Fruit fly (Drosophila melanogaster): Measurements from ENCODE around the gene Mob2.
A peak's percentile ranks its signal among the peaks of the same experiment; 100 is the strongest.

The Mob2 gene

dm6 chr3L:11561946-11562760 is at the start of gene Mob2, which contains the start of gene CG7394 (continued):
- TF ChIP-seq ci (GFP tag; IDR thresholded peaks at IDR 0.05) = peak; percentile 88
- peak; percentile 93 for TF ChIP-seq CG30403 (GFP tag; optimal IDR thresholded peaks at IDR 0.05)
- TF ChIP-seq CG17186 (GFP tag; optimal IDR thresholded peaks at IDR 0.05) = peak; percentile 97
- TF ChIP-seq Awh (GFP tag; IDR thresholded peaks at IDR 0.05) = peak; percentile 83
- TF ChIP-seq inv (GFP tag; IDR thresholded peaks at IDR 0.05; ENCODE audit: partially characterized antibody) = peak; percentile 79
- peak; percentile 81 for TF ChIP-seq MBD-R2 (GFP tag; IDR thresholded peaks at IDR 0.05)
- peak; percentile 86 for TF ChIP-seq Oli (tag; optimal IDR thresholded peaks at IDR 0.05)
- peak; percentile 94 for TF ChIP-seq Atf6 (GFP tag; IDR thresholded peaks at IDR 0.05)
- TF ChIP-seq CG4424 (GFP tag; optimal IDR thresholded peaks at IDR 0.05) = peak; percentile 88
- TF ChIP-seq mld (GFP tag; IDR thresholded peaks at IDR 0.05; ENCODE audit: partially characterized antibody) = 0 out of 3 replicates have a peak, but pooled peaks have one; percentile 71
- TF ChIP-seq CG17359 (tag; optimal IDR thresholded peaks at IDR 0.05) = peak; percentile 88
- peak; percentile 93 for TF ChIP-seq wdn (GFP tag; IDR thresholded peaks at IDR 0.05)
- no peak for TF ChIP-seq en (GFP tag; optimal IDR thresholded peaks at IDR 0.05)
- TF ChIP-seq kay (GFP tag; optimal IDR thresholded peaks at IDR 0.05) = peak; percentile 84
- peak; percentile 71 for TF ChIP-seq CG33557 (GFP tag; optimal IDR thresholded peaks at IDR 0.05)
- TF ChIP-seq CG32767 (GFP tag; IDR thresholded peaks at IDR 0.05) = peak; percentile 79; the same call in 1 of the 2 replicates
- peak; percentile 79 for TF ChIP-seq zen (tag; optimal IDR thresholded peaks at IDR 0.05)
- TF ChIP-seq CG17361 (GFP tag; IDR thresholded peaks at IDR 0.05) = peak; percentile 82
- TF ChIP-seq vfl (GFP tag; optimal IDR thresholded peaks at IDR 0.05) = peak; percentile 55
- peak; percentile 86 for TF ChIP-seq CG9215 (GFP tag; IDR thresholded peaks at IDR 0.05)
- no peak for TF ChIP-seq h (optimal IDR thresholded peaks at IDR 0.05)
- TF ChIP-seq CG7372 (GFP tag; IDR thresholded peaks at IDR 0.05) = peak; percentile 90
- TF ChIP-seq gcm (GFP tag; optimal IDR thresholded peaks at IDR 0.05) = peak; percentile 74
- no peak; the same call in 1 of the 2 replicates for TF ChIP-seq CG42726 (GFP tag; IDR thresholded peaks at IDR 0.05; ENCODE audit: partially characterized antibody)
- peak; percentile 63 for TF ChIP-seq CG4360 (GFP tag; IDR thresholded peaks at IDR 0.05)
- peak; percentile 30 for TF ChIP-seq Jarid2 (GFP tag; optimal IDR thresholded peaks at IDR 0.05)
- peak; percentile 83 for TF ChIP-seq CG6175 (GFP tag; IDR thresholded peaks at IDR 0.05)
- TF ChIP-seq sima (GFP tag; optimal IDR thresholded peaks at IDR 0.05) = peak; percentile 42
- peak; percentile 98 for TF ChIP-seq ewg (GFP tag; optimal IDR thresholded peaks at IDR 0.05)
- peak; percentile 77 for TF ChIP-seq bbx (GFP tag; IDR thresholded peaks at IDR 0.05; ENCODE audit: partially characterized antibody)
- peak; percentile 91 for TF ChIP-seq BEAF-32 (GFP tag; optimal IDR thresholded peaks at IDR 0.05)
- peak; percentile 83 for TF ChIP-seq NfI (GFP tag; optimal IDR thresholded peaks at IDR 0.05)
- TF ChIP-seq Xrp1 (GFP tag; IDR thresholded peaks at IDR 0.05) = peak; percentile 93
- TF ChIP-seq tup (GFP tag; optimal IDR thresholded peaks at IDR 0.05) = peak; percentile 86
- peak; percentile 89 for TF ChIP-seq zfh1 (GFP tag; IDR thresholded peaks at IDR 0.05)
- peak; percentile 97 for TF ChIP-seq sens (GFP tag)
- TF ChIP-seq Ada2b (GFP tag; IDR thresholded peaks at IDR 0.05) = peak; percentile 88
- peak; percentile 81 for TF ChIP-seq CG10462 (GFP tag; optimal IDR thresholded peaks at IDR 0.05)
- TF ChIP-seq tll (GFP tag; optimal IDR thresholded peaks at IDR 0.05) = peak in 1 of 2 experiments; percentile 40
- TF ChIP-seq Bdp1 (GFP tag; optimal IDR thresholded peaks at IDR 0.05) = peak; percentile 80
- TF ChIP-seq Doc3 (GFP tag; IDR thresholded peaks at IDR 0.05; ENCODE audit: partially characterized antibody) = peak; percentile 93
- TF ChIP-seq CG15011 (GFP tag; optimal IDR thresholded peaks at IDR 0.05) = peak; percentile 79
- TF ChIP-seq so (GFP tag; IDR thresholded peaks at IDR 0.05) = peak; percentile 79; the same call in 2 of the 3 replicates
- peak; percentile 84 for TF ChIP-seq CG31224 (GFP tag; IDR thresholded peaks at IDR 0.05)
- peak; percentile 12 for TF ChIP-seq HmgD (GFP tag; optimal IDR thresholded peaks at IDR 0.05)
- TF ChIP-seq corto (GFP tag; optimal IDR thresholded peaks at IDR 0.05) = peak; percentile 43
- peak; percentile 73 for TF ChIP-seq CG12104 (GFP tag; optimal IDR thresholded peaks at IDR 0.05)
- TF ChIP-seq cad (GFP tag; optimal IDR thresholded peaks at IDR 0.05) = no peak
- TF ChIP-seq NC2β (GFP tag; optimal IDR thresholded peaks at IDR 0.05) = peak; percentile 84

Measured in whole organism, embryonic.